Fruit fly (Drosophila melanogaster) whole organism, embryonic: ENCODE results near the gene Alg12.

ENCODE experiments used
- Asciz ChIP-seq: fragments of 200-800 bp; sonication (Bioruptor generic); optimal IDR thresholded peaks from 2 replicates; lab custom pipeline; 2017; ENCODE audit warnings: missing biosample characterization, mild to moderate bottlenecking, missing genetic modification characterization, missing genetic modification reagents
- B-H2 ChIP-seq: fragments of 200-800 bp; sonication (Bioruptor generic); optimal IDR thresholded peaks from 2 replicates; lab custom pipeline; 2018; ENCODE audit warnings: missing biosample characterization, mild to moderate bottlenecking, missing genetic modification characterization
- CG11085 ChIP-seq: fragments of 200-800 bp; sonication (Bioruptor generic); IDR thresholded peaks from 2 replicates; pipeline ENCODE4 v1.3.6; 2022; ENCODE audit warnings: missing biosample characterization, missing genetic modification characterization
- CG11456 ChIP-seq: fragments of 200-800 bp; sonication (Bioruptor generic); IDR thresholded peaks from 3 replicates; pipeline ENCODE4 v1.3.6; 2022; ENCODE audit warnings: missing biosample characterization, missing genetic modification characterization
- CG12236 ChIP-seq: fragments of 200-800 bp; sonication (Bioruptor generic); optimal IDR thresholded peaks from 2 replicates; lab custom pipeline; 2016; ENCODE audit warnings: missing biosample characterization, missing genetic modification characterization
- CG12942 ChIP-seq: fragments of 200-800 bp; sonication (Bioruptor generic); optimal IDR thresholded peaks from 3 replicates; lab custom pipeline; 2016; ENCODE audit warnings: missing biosample characterization, missing genetic modification characterization
- CG1602 ChIP-seq: fragments of 200-800 bp; sonication (Bioruptor generic); optimal IDR thresholded peaks from 3 replicates; lab custom pipeline; 2016; ENCODE audit warnings: missing biosample characterization, missing genetic modification characterization
- CG1603 ChIP-seq: fragments of 200-800 bp; sonication (Bioruptor generic); optimal IDR thresholded peaks from 2 replicates; lab custom pipeline; 2019; ENCODE audit warnings: missing biosample characterization, mild to moderate bottlenecking, missing genetic modification characterization, moderate library complexity
- CG1647 ChIP-seq: fragments of 200-800 bp; sonication (Bioruptor generic); optimal IDR thresholded peaks from 3 replicates; lab custom pipeline; 2016; ENCODE audit warnings: missing biosample characterization, missing genetic modification characterization
- CG17361 ChIP-seq: fragments of 200-800 bp; sonication (Bioruptor generic); IDR thresholded peaks from 3 replicates; pipeline ENCODE4 v1.3.6; 2022; ENCODE audit warnings: missing biosample characterization, missing genetic modification characterization
- CG18262 ChIP-seq: fragments of 200-800 bp; optimal IDR thresholded peaks from 3 replicates; lab custom pipeline; 2019; ENCODE audit warnings: missing biosample characterization, mild to moderate bottlenecking, missing genetic modification characterization, moderate library complexity
- CG18599 ChIP-seq: fragments of 200-800 bp; sonication (Bioruptor generic); optimal IDR thresholded peaks from 3 replicates; lab custom pipeline; 2017; ENCODE audit warnings: missing biosample characterization, missing genetic modification characterization, mild to moderate bottlenecking, moderate library complexity, missing genetic modification reagents
- CG2129 ChIP-seq: fragments of 200-800 bp; sonication (Bioruptor generic); IDR thresholded peaks from 2 replicates; pipeline ENCODE4 v1.3.6; 2022; ENCODE audit warnings: missing biosample characterization, missing genetic modification characterization; ENCODE audit not compliant: partially characterized antibody
- CG2199 ChIP-seq: fragments of 200-800 bp; sonication (Bioruptor generic); IDR thresholded peaks from 3 replicates; pipeline ENCODE4 v1.3.6; 2022; ENCODE audit warnings: missing biosample characterization, missing genetic modification characterization
- CG2202 ChIP-seq: fragments of 200-800 bp; sonication (Bioruptor generic); optimal IDR thresholded peaks from 2 replicates; lab custom pipeline; 2018; ENCODE audit warnings: missing biosample characterization, mild to moderate bottlenecking, missing genetic modification characterization
- CG30403 ChIP-seq: fragments of 200-800 bp; sonication (Bioruptor generic); optimal IDR thresholded peaks from 3 replicates; lab custom pipeline; 2016; ENCODE audit warnings: missing biosample characterization, missing genetic modification characterization
- CG3163 ChIP-seq: fragments of 200-800 bp; sonication (Bioruptor generic); optimal IDR thresholded peaks from 3 replicates; lab custom pipeline; 2016; ENCODE audit warnings: missing biosample characterization, missing genetic modification characterization
- CG42726 ChIP-seq: fragments of 200-800 bp; sonication (Bioruptor generic); IDR thresholded peaks from 2 replicates; pipeline ENCODE4 v1.3.6; 2022; ENCODE audit warnings: missing biosample characterization, missing genetic modification characterization; ENCODE audit not compliant: partially characterized antibody
- CG4424 ChIP-seq: fragments of 200-800 bp; sonication (Bioruptor generic); optimal IDR thresholded peaks from 3 replicates; lab custom pipeline; 2016; ENCODE audit warnings: missing biosample characterization, missing genetic modification characterization
- CG8281 ChIP-seq: fragments of 200-800 bp; sonication (Bioruptor generic); optimal IDR thresholded peaks from 2 replicates; lab custom pipeline; 2018; ENCODE audit warnings: missing biosample characterization, mild to moderate bottlenecking, missing genetic modification characterization, moderate library complexity
- CG8944 ChIP-seq: fragments of 200-800 bp; sonication (Bioruptor generic); optimal IDR thresholded peaks from 3 replicates; lab custom pipeline; 2016; ENCODE audit warnings: missing biosample characterization, missing genetic modification characterization
- Chrac-16 ChIP-seq: fragments of 200-800 bp; sonication (Bioruptor generic); optimal IDR thresholded peaks from 3 replicates; lab custom pipeline; 2016; ENCODE audit warnings: missing biosample characterization, missing genetic modification characterization
- CoRest ChIP-seq: fragments of 200-800 bp; sonication (Bioruptor generic); optimal IDR thresholded peaks from 3 replicates; lab custom pipeline; 2018; ENCODE audit warnings: missing biosample characterization, mild to moderate bottlenecking, missing genetic modification characterization, moderate library complexity
- Dip3 ChIP-seq: fragments of 200-800 bp; sonication (Bioruptor generic); optimal IDR thresholded peaks from 3 replicates; lab custom pipeline; 2016; ENCODE audit warnings: missing biosample characterization, missing genetic modification characterization
- HLH54F ChIP-seq: fragments of 200-800 bp; sonication (Bioruptor generic); optimal IDR thresholded peaks from 3 replicates; lab custom pipeline; 2016; ENCODE audit warnings: missing biosample characterization, missing genetic modification characterization
- Hr3 ChIP-seq: fragments of 200-800 bp; sonication (Bioruptor generic); optimal IDR thresholded peaks from 3 replicates; lab custom pipeline; 2016; ENCODE audit warnings: missing biosample characterization, missing genetic modification characterization
- Hr78 ChIP-seq, 2 experiments: fragments of 200-800 bp in 1 of 2; fragments of >200 bp in 1 of 2; sonication (Bioruptor generic) in 1 of 2; optimal IDR thresholded peaks; 2 replicates each; lab custom pipeline; 2017 to 2019; ENCODE audit warnings: missing biosample characterization in 2 of 2, missing genetic modification characterization in 2 of 2, mild to moderate bottlenecking in 1 of 2, moderate library complexity in 1 of 2
- Optix ChIP-seq: fragments of 200-800 bp; sonication (Bioruptor generic); IDR thresholded peaks from 3 replicates; pipeline ENCODE4 v1.3.6; 2022; ENCODE audit warnings: missing biosample characterization, missing genetic modification characterization
- Scr ChIP-seq: fragments of 200-800 bp; sonication (Bioruptor generic); IDR thresholded peaks from 2 replicates; pipeline ENCODE4 v1.3.6; 2022; ENCODE audit warnings: missing biosample characterization, missing genetic modification characterization; ENCODE audit not compliant: partially characterized antibody
- TFAM ChIP-seq: fragments of 200-800 bp; sonication (Bioruptor generic); optimal IDR thresholded peaks from 2 replicates; lab custom pipeline; 2017; ENCODE audit warnings: missing biosample characterization, missing genetic modification characterization, inconsistent platforms
- aop ChIP-seq: fragments of 200-800 bp; sonication (Bioruptor generic); IDR thresholded peaks from 2 replicates; pipeline ENCODE4 v1.3.6; 2022; ENCODE audit warnings: missing biosample characterization, missing genetic modification characterization
- az2 ChIP-seq: fragments of 200-800 bp; sonication (Bioruptor generic); optimal IDR thresholded peaks from 3 replicates; lab custom pipeline; 2016; ENCODE audit warnings: missing biosample characterization, missing genetic modification characterization
- chm ChIP-seq: fragments of 200-800 bp; sonication (Bioruptor generic); IDR thresholded peaks from 2 replicates; pipeline ENCODE4 v1.3.6; 2022; ENCODE audit warnings: missing biosample characterization, missing genetic modification characterization
- croc ChIP-seq: fragments of 200-800 bp; sonication (Bioruptor generic); conservative IDR thresholded peaks from 3 replicates; pipeline ENCODE4 v1.3.6; 2022; ENCODE audit warnings: missing biosample characterization, missing genetic modification characterization
- dan ChIP-seq: fragments of 200-800 bp; sonication (Bioruptor generic); IDR thresholded peaks from 2 replicates; pipeline ENCODE4 v1.3.6; 2022; ENCODE audit warnings: missing biosample characterization, missing genetic modification characterization
- dmrt99B ChIP-seq: fragments of 200-800 bp; sonication (Bioruptor generic); optimal IDR thresholded peaks from 2 replicates; lab custom pipeline; 2018; ENCODE audit warnings: missing biosample characterization, mild to moderate bottlenecking, missing genetic modification characterization, moderate library complexity
- eve ChIP-seq, 2 experiments: fragments of >200 bp; optimal IDR thresholded peaks; 2 replicates each; lab custom pipeline; 2017; ENCODE audit warnings: missing biosample characterization in 2 of 2, missing genetic modification characterization in 2 of 2
- gce ChIP-seq: fragments of 200-800 bp; sonication (Bioruptor generic); IDR thresholded peaks from 3 replicates; pipeline ENCODE4 v1.3.6; 2022; ENCODE audit warnings: missing biosample characterization, missing genetic modification characterization
- gcm ChIP-seq: fragments of 200-800 bp; sonication (Bioruptor generic); optimal IDR thresholded peaks from 2 replicates; lab custom pipeline; 2019; ENCODE audit warnings: missing biosample characterization, mild to moderate bottlenecking, missing genetic modification characterization, moderate library complexity
- her ChIP-seq: fragments of 200-800 bp; sonication (Bioruptor generic); optimal IDR thresholded peaks from 2 replicates; lab custom pipeline; 2016; ENCODE audit warnings: missing biosample characterization, missing genetic modification characterization
- hkb ChIP-seq, 2 experiments: fragments of 200-800 bp in 1 of 2; fragments of >200 bp in 1 of 2; sonication (Bioruptor generic) in 1 of 2; IDR thresholded peaks in 1 of 2; optimal IDR thresholded peaks in 1 of 2; 2 replicates each; pipeline versions ENCODE4 v1.3.6 to Lab custom; 2017 to 2022; ENCODE audit warnings: missing biosample characterization in 1 of 2, missing genetic modification characterization in 1 of 2
- kah ChIP-seq: fragments of 200-800 bp; sonication (Bioruptor generic); optimal IDR thresholded peaks from 2 replicates; lab custom pipeline; 2018; ENCODE audit warnings: missing biosample characterization, mild to moderate bottlenecking, missing genetic modification characterization
- phol ChIP-seq: fragments of 200-800 bp; sonication (Bioruptor generic); optimal IDR thresholded peaks from 3 replicates; lab custom pipeline; 2018; ENCODE audit warnings: missing biosample characterization, mild to moderate bottlenecking, missing genetic modification characterization, moderate library complexity
- seq ChIP-seq: fragments of 200-800 bp; sonication (Bioruptor generic); IDR thresholded peaks from 2 replicates; pipeline ENCODE4 v1.3.6; 2022; ENCODE audit warnings: missing biosample characterization, missing genetic modification characterization
- tgo ChIP-seq: fragments of 200-800 bp; sonication (Bioruptor generic); IDR thresholded peaks from 3 replicates; pipeline ENCODE4 v1.3.6; 2022; ENCODE audit warnings: missing biosample characterization, missing genetic modification characterization
- twi ChIP-seq: fragments of 200-800 bp; optimal IDR thresholded peaks from 2 replicates; lab custom pipeline; 2019; ENCODE audit warnings: missing biosample characterization, mild to moderate bottlenecking, missing genetic modification characterization, moderate library complexity
- vfl ChIP-seq: fragments of 200-800 bp; sonication (Bioruptor generic); optimal IDR thresholded peaks from 2 replicates; lab custom pipeline; 2016; ENCODE audit warnings: missing biosample characterization, missing genetic modification characterization
- wek ChIP-seq: fragments of 200-800 bp; sonication (Bioruptor generic); optimal IDR thresholded peaks from 3 replicates; lab custom pipeline; 2018; ENCODE audit warnings: missing biosample characterization, mild to moderate bottlenecking, missing genetic modification characterization, moderate library complexity
- wor ChIP-seq: fragments of 200-800 bp; sonication (Bioruptor generic); IDR thresholded peaks from 2 replicates; pipeline ENCODE4 v1.3.6; 2022; ENCODE audit warnings: missing biosample characterization, missing genetic modification characterization
- zf30C ChIP-seq: fragments of 200-800 bp; sonication (Bioruptor generic); optimal IDR thresholded peaks from 3 replicates; lab custom pipeline; 2018; ENCODE audit warnings: missing biosample characterization, mild to moderate bottlenecking, missing genetic modification characterization

Gene Alg12

DNA sequence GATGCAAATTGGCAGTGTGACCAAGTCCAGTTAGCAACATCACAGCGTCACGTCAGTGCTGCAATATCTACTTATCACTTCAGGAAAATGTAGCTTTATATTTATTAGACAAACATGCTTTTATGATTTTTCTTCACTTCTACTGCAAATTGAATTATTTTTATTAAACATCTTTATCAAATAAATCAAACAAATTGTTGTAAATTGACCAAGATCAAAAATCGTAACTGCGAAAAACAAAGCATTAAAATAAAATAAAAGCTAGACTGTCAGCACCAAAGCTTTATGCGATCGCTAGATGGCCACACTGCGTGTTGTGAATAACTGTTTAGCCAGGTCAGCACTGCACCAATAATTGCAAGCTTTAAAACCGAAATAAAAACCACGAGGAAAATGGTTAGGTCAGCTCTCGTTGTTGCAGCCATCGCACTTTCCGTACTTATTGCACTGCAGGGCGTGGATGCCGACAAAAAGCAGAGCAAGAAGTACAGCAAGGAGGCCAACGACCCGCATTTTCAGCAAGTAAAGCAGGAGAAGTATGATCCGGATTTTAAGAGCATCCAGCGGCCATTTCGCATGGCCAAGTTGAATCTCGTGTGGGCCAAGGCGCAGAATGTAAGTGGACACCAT lies 35.0 kb downstream of the Alg12 start, which contains the start of the genes CG12945 and CG8507 (continued):
- TF ChIP-seq az2 (GFP tag; lab: Kevin White, UChicago): no peak
- no peak for TF ChIP-seq Optix (GFP tag; lab: Robert Waterston, UW)
- TF ChIP-seq Dip3 (GFP tag; lab: Kevin White, UChicago): peak; percentile 52
- TF ChIP-seq CG2199 (GFP tag; lab: Robert Waterston, UW): no peak
- TF ChIP-seq gcm: peak; percentile 37
- TF ChIP-seq eve (GFP tag; optimal IDR thresholded peaks at IDR 0.05; lab: Kevin White, UChicago): no peak
- TF ChIP-seq dmrt99B (tag; lab: Kevin White, UChicago): no peak
- no peak for TF ChIP-seq CG2129
- TF ChIP-seq CoRest (tag; lab: Kevin White, UChicago): peak; percentile 76
- TF ChIP-seq CG8944 (GFP tag; lab: Kevin White, UChicago): no peak
- no peak for TF ChIP-seq chm (GFP tag; lab: Robert Waterston, UW)
- TF ChIP-seq gce (GFP tag; lab: Robert Waterston, UW): no peak
- TF ChIP-seq twi: no peak
- peak; percentile 69 for TF ChIP-seq CG17361
- no peak for TF ChIP-seq B-H2 (GFP tag; lab: Kevin White, UChicago)
- no peak for TF ChIP-seq Asciz (GFP tag; lab: Kevin White, UChicago)
- peak; percentile 68 for TF ChIP-seq phol (tag; lab: Kevin White, UChicago)
- TF ChIP-seq CG12236 (GFP tag; lab: Kevin White, UChicago): no peak
- TF ChIP-seq CG11456: no peak
- no peak for TF ChIP-seq kah (GFP tag; lab: Kevin White, UChicago)
- no peak for TF ChIP-seq wor
- no peak for TF ChIP-seq aop (GFP tag; lab: Robert Waterston, UW)
- no peak for TF ChIP-seq CG1647
- TF ChIP-seq Hr78 (GFP tag; optimal IDR thresholded peaks at IDR 0.05; lab: Kevin White, UChicago): no peak
- no peak for TF ChIP-seq dan (GFP tag; lab: Robert Waterston, UW)
- TF ChIP-seq CG8281 (tag; lab: Kevin White, UChicago): no peak
- TF ChIP-seq CG18599 (GFP tag; lab: Kevin White, UChicago): no peak
- no peak for TF ChIP-seq CG1602 (GFP tag; lab: Kevin White, UChicago)
- no peak for TF ChIP-seq CG4424 (GFP tag; lab: Kevin White, UChicago)
- no peak for TF ChIP-seq wek (GFP tag; lab: Kevin White, UChicago)
- peak; percentile 32 for TF ChIP-seq CG1603 (tag; lab: Kevin White, UChicago)
- peak; percentile 46 for TF ChIP-seq vfl
- peak; percentile 67 for TF ChIP-seq CG30403
- peak; percentile 35 for TF ChIP-seq CG12942
- TF ChIP-seq CG18262 (tag; lab: Kevin White, UChicago): peak; percentile 48
- TF ChIP-seq hkb (optimal IDR thresholded peaks at IDR 0.05; lab: Kevin White, UChicago): no peak
- no peak for TF ChIP-seq hkb (GFP tag; IDR thresholded peaks at IDR 0.05; lab: Robert Waterston, UW)
- TF ChIP-seq croc (GFP tag; lab: Robert Waterston, UW): no peak
- peak; percentile 56; the same call in 2 of the 3 replicates for TF ChIP-seq tgo (GFP tag; lab: Robert Waterston, UW)
- no peak for TF ChIP-seq CG42726 (GFP tag; lab: Robert Waterston, UW)
- TF ChIP-seq Chrac-16 (GFP tag; lab: Kevin White, UChicago): peak; percentile 28
- peak; percentile 26 for TF ChIP-seq Hr3
- TF ChIP-seq her: no peak
- TF ChIP-seq CG3163: no peak
- TF ChIP-seq Scr (GFP tag; lab: Robert Waterston, UW): no peak
- no peak for TF ChIP-seq CG2202 (tag; lab: Kevin White, UChicago)
- TF ChIP-seq zf30C (GFP tag; lab: Kevin White, UChicago): no peak
- TF ChIP-seq seq: no peak
- TF ChIP-seq CG11085: no peak
- no peak for TF ChIP-seq TFAM (GFP tag; lab: Kevin White, UChicago)
- peak; percentile 33 for TF ChIP-seq HLH54F
